Fruit fly (Drosophila melanogaster) whole organism, adult: ENCODE measurements around the gene CG33270.

Experiments
- CG11617 ChIP-seq: fragments of 200-800 bp; sonication (Bioruptor generic); optimal IDR thresholded peaks from 2 replicates; lab custom pipeline; 2017; ENCODE audit warnings: mild to moderate bottlenecking, missing biosample characterization, missing genetic modification reagents, missing genetic modification characterization
- CG12768 ChIP-seq: fragments of 200-800 bp; sonication (Bioruptor generic); optimal IDR thresholded peaks from 2 replicates; lab custom pipeline; 2017; ENCODE audit warnings: missing biosample characterization, missing genetic modification characterization, mild to moderate bottlenecking, moderate library complexity, missing genetic modification reagents
- CG14711 ChIP-seq: fragments of 200-800 bp; sonication (Bioruptor generic); optimal IDR thresholded peaks from 2 replicates; lab custom pipeline; 2018; ENCODE audit warnings: missing biosample characterization, mild to moderate bottlenecking, missing genetic modification characterization, moderate library complexity
- CG1620 ChIP-seq: fragments of 200-800 bp; sonication (Bioruptor generic); optimal IDR thresholded peaks from 2 replicates; lab custom pipeline; 2016; ENCODE audit warnings: missing biosample characterization, missing genetic modification characterization
- CG33017 ChIP-seq: fragments of 200-800 bp; sonication (Bioruptor generic); optimal IDR thresholded peaks from 2 replicates; lab custom pipeline; 2018; ENCODE audit warnings: missing biosample characterization, mild to moderate bottlenecking, missing genetic modification characterization, moderate library complexity
- CG5204 ChIP-seq: fragments of 200-800 bp; sonication (Bioruptor generic); optimal IDR thresholded peaks from 2 replicates; lab custom pipeline; 2016; ENCODE audit warnings: missing biosample characterization, missing genetic modification characterization
- CG7045 ChIP-seq: fragments of 200-800 bp; sonication (Bioruptor generic); optimal IDR thresholded peaks from 2 replicates; lab custom pipeline; 2017; ENCODE audit warnings: missing biosample characterization, mild to moderate bottlenecking, missing genetic modification characterization
- CG7101 ChIP-seq: fragments of 200-800 bp; sonication (Bioruptor generic); optimal IDR thresholded peaks from 2 replicates; lab custom pipeline; 2018; ENCODE audit warnings: missing biosample characterization, mild to moderate bottlenecking, missing genetic modification characterization, moderate library complexity
- Clk ChIP-seq: fragments of 200-800 bp; sonication (Bioruptor generic); optimal IDR thresholded peaks from 2 replicates; lab custom pipeline; 2017; ENCODE audit warnings: missing biosample characterization, missing genetic modification characterization
- Crg-1 ChIP-seq: fragments of 200-800 bp; sonication (Bioruptor generic); optimal IDR thresholded peaks from 2 replicates; lab custom pipeline; 2016; ENCODE audit warnings: missing biosample characterization, missing genetic modification characterization
- Hr96 ChIP-seq: fragments of 200-800 bp; sonication (Bioruptor generic); optimal IDR thresholded peaks from 2 replicates; lab custom pipeline; 2016; ENCODE audit warnings: missing biosample characterization, missing genetic modification characterization
- Mnt ChIP-seq: fragments of 200-800 bp; sonication (Bioruptor generic); optimal IDR thresholded peaks from 2 replicates; lab custom pipeline; 2016; ENCODE audit warnings: missing biosample characterization, mild to moderate bottlenecking, missing genetic modification characterization
- bab1 ChIP-seq: fragments of 200-800 bp; sonication (Bioruptor generic); optimal IDR thresholded peaks from 3 replicates; lab custom pipeline; 2019; ENCODE audit warnings: missing biosample characterization, mild to moderate bottlenecking, missing genetic modification characterization, moderate library complexity
- cic ChIP-seq: fragments of 200-800 bp; sonication (Bioruptor generic); optimal IDR thresholded peaks from 2 replicates; lab custom pipeline; 2017; ENCODE audit warnings: missing biosample characterization, mild to moderate bottlenecking, missing genetic modification characterization, moderate library complexity
- cnc ChIP-seq, 2 experiments: fragments of >200 bp; optimal IDR thresholded peaks; 2 replicates each; lab custom pipeline; 2017
- kay ChIP-seq: fragments of 200-800 bp; sonication (Bioruptor generic); peaks from one replicate; lab custom pipeline; 2016; ENCODE audit warnings: missing biosample characterization, missing genetic modification characterization, borderline replicate concordance
- ovo ChIP-seq: fragments of 200-800 bp; sonication (Bioruptor generic); optimal IDR thresholded peaks from 2 replicates; lab custom pipeline; 2016; ENCODE audit warnings: missing biosample characterization, missing genetic modification characterization
- pad ChIP-seq: fragments of 200-800 bp; sonication (Bioruptor generic); optimal IDR thresholded peaks from 3 replicates; lab custom pipeline; 2017; ENCODE audit warnings: missing biosample characterization, missing genetic modification characterization, mild to moderate bottlenecking, moderate library complexity, missing genetic modification reagents
- tj ChIP-seq: fragments of 200-800 bp; sonication (Bioruptor generic); optimal IDR thresholded peaks from 3 replicates; lab custom pipeline; 2017; ENCODE audit warnings: missing biosample characterization, mild to moderate bottlenecking, missing genetic modification characterization, moderate library complexity
- toe ChIP-seq: fragments of 200-800 bp; sonication (Bioruptor generic); optimal IDR thresholded peaks from 2 replicates; lab custom pipeline; 2016; ENCODE audit warnings: missing biosample characterization, missing genetic modification characterization

The CG33270 gene

DNA sequence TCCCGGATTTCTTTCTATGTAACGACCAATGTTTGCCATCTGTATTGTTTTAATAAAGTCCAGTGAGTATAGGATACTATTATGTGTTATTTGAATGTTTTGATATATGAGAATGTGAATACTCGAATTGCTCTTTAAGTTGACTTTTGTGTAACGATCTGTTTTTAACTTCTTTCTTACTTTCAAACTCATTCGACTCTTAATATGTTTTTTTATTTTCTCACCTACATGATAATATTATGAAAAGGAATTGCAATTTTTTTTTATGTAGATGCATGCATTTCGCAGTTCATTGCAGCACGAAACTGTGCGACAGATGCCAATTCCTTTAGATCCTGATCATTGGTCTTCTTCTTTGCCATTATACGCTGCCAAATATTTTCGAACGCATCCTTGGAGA, 3.9 kb downstream of the CG33270 start, which contains the start of gene CG33490:
TSS of gene CG33490 (minus strand) at position 101 of the 400 bp plus-strand sequence.
- TF ChIP-seq tj: no peak
- no peak for TF ChIP-seq Mnt (GFP tag; lab: Kevin White, UChicago)
- TF ChIP-seq bab1 (GFP tag; lab: Kevin White, UChicago): no peak
- no peak for TF ChIP-seq CG33017 (tag; lab: Kevin White, UChicago)
- no peak for TF ChIP-seq cic (GFP tag; lab: Kevin White, UChicago)
- no peak for TF ChIP-seq CG14711 (tag; lab: Kevin White, UChicago)
- TF ChIP-seq Hr96 (GFP tag; lab: Kevin White, UChicago): no peak
- TF ChIP-seq toe (GFP tag; lab: Kevin White, UChicago): no peak
- no peak for TF ChIP-seq CG1620 (GFP tag; lab: Kevin White, UChicago)
- TF ChIP-seq pad (GFP tag; lab: Kevin White, UChicago): no peak

DNA sequence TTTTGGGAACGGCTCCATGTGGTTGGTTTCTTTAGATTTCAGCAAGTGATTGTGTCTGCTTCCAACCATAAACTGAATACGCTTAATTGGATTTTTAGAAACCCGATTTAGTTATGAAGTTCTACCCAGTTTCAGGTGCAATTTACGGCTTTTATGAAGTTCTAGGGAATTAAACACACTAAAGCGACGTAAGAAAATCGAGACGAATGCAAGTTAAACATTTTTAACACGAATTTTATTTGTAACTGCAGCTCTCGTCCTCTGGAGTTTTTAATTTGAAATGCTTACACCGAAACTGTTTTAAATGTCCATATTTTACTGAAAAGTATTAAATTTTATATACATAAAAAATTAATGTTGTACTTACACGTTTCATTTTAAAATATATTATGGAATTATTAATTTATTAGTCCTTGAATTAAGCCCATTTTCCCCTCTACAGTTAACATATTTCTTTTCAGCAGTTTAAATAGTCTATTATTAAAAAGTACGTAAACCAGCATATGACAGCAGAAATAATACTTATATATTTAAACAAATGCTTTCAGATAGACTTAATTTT, 14.4 kb downstream of the CG33270 start, which contains the start of the genes CG46412 and CG33267:
TSS of gene CG46412 (minus strand) at position 101 of the 562 bp plus-strand sequence.
TSS of gene CG33267 (plus strand) at position 512 of the 562 bp plus-strand sequence.
- TF ChIP-seq cnc (optimal IDR thresholded peaks at IDR 0.05; lab: Kevin White, UChicago) (no peak), CG33017 (tag; lab: Kevin White, UChicago) (no peak), CG5204 (GFP tag; lab: Kevin White, UChicago) (no peak), toe (GFP tag; lab: Kevin White, UChicago) (no peak), ovo (no peak), Clk (GFP tag; lab: Kevin White, UChicago) (no peak), Crg-1 (no peak), CG14711 (tag; lab: Kevin White, UChicago) (no peak), CG11617 (GFP tag; lab: Kevin White, UChicago) (no peak)

DNA sequence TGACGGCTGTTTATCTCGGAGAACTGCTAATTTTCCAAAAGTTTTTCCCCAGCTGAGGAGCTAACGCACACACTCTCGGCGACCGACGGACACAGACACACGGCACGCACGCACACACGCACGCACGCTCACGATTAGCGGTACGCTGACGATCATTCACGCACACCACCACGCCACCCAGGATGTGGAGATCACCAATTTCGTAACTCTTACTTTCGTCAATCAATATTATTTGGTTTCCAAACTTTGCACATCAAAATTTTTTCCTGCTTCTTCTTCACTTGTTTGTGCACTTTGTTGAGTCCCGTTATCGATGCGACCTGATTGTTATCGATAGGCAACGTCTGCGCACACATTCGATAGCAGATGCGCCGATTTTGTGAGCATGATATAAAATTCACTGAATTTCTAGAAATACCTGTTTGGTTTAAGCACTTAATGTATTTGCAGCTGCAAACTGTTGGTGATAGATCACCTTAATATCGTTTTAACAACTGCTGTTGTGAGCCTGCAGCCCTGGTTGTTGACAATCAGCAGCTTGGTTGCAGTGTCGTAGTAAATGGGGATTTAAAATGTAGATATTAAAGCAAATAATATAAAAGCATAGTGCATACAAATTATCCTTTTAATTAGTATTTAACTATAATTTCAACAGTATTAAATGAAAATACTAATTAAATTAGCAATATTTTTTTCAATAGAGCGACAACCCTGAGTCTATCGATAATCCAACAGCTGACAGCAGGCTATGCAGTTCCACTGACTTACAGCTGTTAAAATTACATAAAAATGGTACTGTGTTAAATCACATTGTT, 16.3 kb downstream of the CG33270 start, which contains the start of the genes CG7394 and Mob2:
TSS of gene CG7394 (plus strand) at position 51 of the 815 bp plus-strand sequence.
TSS of gene Mob2 (minus strand) at position 288 of the 815 bp plus-strand sequence.
- TF ChIP-seq CG11617 (GFP tag; lab: Kevin White, UChicago) (peak; percentile 94), CG33017 (tag; lab: Kevin White, UChicago) (peak; percentile 91), pad (GFP tag; lab: Kevin White, UChicago) (peak; percentile 72), CG1620 (GFP tag; lab: Kevin White, UChicago) (peak; percentile 82), cic (GFP tag; lab: Kevin White, UChicago) (peak; percentile 53), toe (GFP tag; lab: Kevin White, UChicago) (peak; percentile 88), cnc (optimal IDR thresholded peaks at IDR 0.05; lab: Kevin White, UChicago) (no peak), bab1 (GFP tag; lab: Kevin White, UChicago) (peak; percentile 97), Clk (GFP tag; lab: Kevin White, UChicago) (peak; percentile 86), Crg-1 (peak; percentile 84), ovo (peak; percentile 83), kay (peak; percentile 96), CG14711 (tag; lab: Kevin White, UChicago) (peak; percentile 99), CG7045 (peak; percentile 95), CG12768 (peak; percentile 87), Mnt (GFP tag; lab: Kevin White, UChicago) (peak; percentile 80), Hr96 (GFP tag; lab: Kevin White, UChicago) (peak; percentile 78), tj (peak; percentile 76), CG5204 (GFP tag; lab: Kevin White, UChicago) (peak; percentile 92), CG7101 (tag; lab: Kevin White, UChicago) (peak; percentile 94)

DNA sequence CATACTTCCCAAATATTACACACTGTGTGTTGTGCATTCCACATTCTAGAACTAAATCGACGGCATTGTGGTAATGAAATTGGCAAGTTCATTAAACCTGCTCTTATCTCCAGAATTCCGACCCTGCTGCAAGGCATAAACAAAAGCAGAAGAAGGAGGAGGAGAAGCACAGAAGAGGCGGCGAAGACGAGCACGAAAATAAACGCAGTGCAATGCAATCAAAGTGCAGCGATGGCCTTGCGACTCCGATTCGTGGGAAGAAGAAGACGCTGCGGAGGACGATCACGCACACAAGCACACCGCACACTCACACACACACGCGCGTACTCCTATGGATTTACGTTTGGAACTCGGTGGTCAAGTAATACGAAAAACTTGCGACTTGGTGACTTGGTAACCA, 17.5 kb downstream of the CG33270 start:
- no peak for TF ChIP-seq toe (GFP tag; lab: Kevin White, UChicago)
- peak; percentile 22 for TF ChIP-seq tj

DNA sequence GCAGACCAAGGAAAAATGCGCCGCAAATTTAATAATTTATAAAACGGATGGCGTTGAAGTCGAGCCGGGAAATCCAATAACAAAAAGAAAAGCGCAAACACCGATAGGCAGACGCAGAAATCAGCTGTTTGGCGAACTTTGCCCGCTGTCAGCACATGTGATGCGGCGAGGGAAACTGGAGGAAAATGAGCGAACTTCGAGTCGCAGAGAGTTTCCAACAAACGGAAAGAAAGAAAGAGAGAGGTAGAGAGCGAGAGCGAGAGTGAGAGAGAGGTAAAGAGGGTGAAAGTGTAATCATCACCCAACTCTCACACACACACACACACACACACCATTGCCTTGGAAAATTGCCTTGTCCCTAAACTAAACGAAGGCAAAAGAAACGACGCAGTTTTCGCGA, 21.2 kb downstream of the CG33270 start:
- no peak for TF ChIP-seq cic (GFP tag; lab: Kevin White, UChicago)
- no peak for TF ChIP-seq CG1620 (GFP tag; lab: Kevin White, UChicago)
- TF ChIP-seq CG33017 (tag; lab: Kevin White, UChicago): no peak
- peak; percentile 81 for TF ChIP-seq CG12768
- no peak for TF ChIP-seq Clk (GFP tag; lab: Kevin White, UChicago)
- TF ChIP-seq CG11617 (GFP tag; lab: Kevin White, UChicago): no peak

DNA sequence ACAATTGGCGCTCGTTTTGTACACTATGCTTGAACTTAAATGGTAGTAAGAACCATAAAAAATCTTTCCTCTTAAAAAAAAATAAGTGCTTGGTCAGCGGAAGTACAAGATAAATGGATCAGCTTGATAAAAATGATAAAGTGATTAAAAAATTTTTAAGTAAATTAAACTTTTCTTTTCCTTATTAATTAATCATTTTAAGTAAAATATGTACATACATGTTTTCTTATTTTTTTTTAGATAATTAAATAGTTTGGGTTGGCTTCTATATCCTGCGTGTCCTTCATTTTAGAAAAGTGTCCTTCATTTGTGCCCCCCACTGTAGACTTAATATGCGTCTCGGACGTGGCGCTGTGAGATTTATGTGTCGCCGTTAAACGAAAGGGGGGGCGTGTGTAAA, 21.8 kb downstream of the CG33270 start:
- no peak for TF ChIP-seq Clk (GFP tag; lab: Kevin White, UChicago)
- no peak for TF ChIP-seq cic (GFP tag; lab: Kevin White, UChicago)
- no peak for TF ChIP-seq kay
